Worm (Caenorhabditis elegans): Measurements from ENCODE around the gene dsl-4.
A peak's percentile ranks its signal among the peaks of the same experiment; 100 is the strongest.

Gene dsl-4

DNA sequence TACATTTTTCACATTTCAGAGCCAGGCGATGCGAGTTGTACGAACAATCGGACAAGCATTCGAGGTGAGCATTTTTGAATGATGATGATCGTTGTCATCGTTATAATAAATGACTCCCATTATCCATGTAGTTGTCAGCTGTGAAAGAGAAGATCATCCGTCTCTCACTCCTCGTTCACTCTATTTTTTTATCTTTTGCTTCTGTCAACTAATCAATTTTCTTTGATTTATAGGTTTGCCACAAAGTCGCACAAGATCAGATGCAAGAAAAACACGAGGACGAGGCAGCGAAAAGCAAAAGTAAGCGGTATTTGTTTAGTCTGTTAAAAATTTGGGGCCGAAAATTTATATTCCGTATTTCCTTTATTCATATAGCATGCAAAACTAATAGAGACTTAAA, 33.7 kb upstream of the dsl-4 start:
- no peak for TF ChIP-seq unc-62 (GFP tag; optimal IDR thresholded peaks at IDR 0.05)
- no peak for TF ChIP-seq elt-1 (tag; optimal IDR thresholded peaks at IDR 0.05)
- TF ChIP-seq lin-39 (tag; optimal IDR thresholded peaks at IDR 0.05): peak; percentile 16
- TF ChIP-seq egl-5 (tag; optimal IDR thresholded peaks at IDR 0.05): peak; percentile 54
- no peak for TF ChIP-seq daf-12 (tag; optimal IDR thresholded peaks at IDR 0.05)
- TF ChIP-seq nhr-23 (tag; optimal IDR thresholded peaks at IDR 0.05): no peak

DNA sequence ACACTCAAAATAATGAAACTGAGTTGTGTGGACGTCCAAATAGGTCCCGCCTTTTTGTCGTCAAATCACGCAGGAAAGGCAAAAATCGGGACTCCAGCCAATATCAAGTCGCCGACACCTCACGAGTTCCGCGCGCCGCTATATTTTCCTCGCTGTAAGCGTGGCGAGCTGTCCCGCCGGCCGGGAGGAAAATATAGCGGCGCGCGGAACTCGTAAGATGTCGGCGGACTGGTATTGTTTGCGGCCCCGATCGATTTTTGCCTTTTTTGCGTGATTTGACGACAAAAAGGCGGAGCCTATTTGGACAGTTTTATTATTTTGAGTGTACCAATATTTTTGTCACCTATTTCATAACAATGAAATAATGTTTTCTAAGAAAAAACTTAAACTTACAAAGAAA, 27.4 kb upstream of the dsl-4 start:
- TF ChIP-seq ZK546.5 (tag; optimal IDR thresholded peaks at IDR 0.05): no peak

DNA sequence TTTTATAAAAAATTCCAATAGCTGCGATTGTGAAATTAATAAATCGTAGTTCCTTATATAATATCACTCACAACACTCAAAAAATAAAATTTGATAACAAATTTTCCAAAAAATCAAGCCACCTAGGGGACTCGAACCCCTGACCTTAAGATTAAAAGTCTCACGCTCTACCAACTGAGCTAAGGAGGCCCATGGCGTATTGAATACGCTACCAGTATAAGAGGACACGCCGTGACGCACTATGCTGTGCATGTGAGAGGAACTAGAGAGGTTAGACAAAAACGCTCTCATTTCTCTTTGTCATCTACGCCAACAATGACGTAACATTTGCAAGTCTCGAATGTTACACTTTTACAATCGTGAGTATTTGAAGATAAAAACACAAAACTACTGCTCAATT, 26.4 kb upstream of the dsl-4 start:
- peak; percentile 51 for TF ChIP-seq egl-27 (tag; optimal IDR thresholded peaks at IDR 0.05)
- peak; percentile 77 for TF ChIP-seq unc-62 (GFP tag; optimal IDR thresholded peaks at IDR 0.05)
- TF ChIP-seq nhr-25 (tag; optimal IDR thresholded peaks at IDR 0.05): peak; percentile 87
- TF ChIP-seq aly-2 (tag; optimal IDR thresholded peaks at IDR 0.05): no peak
- TF ChIP-seq elt-1 (tag; optimal IDR thresholded peaks at IDR 0.05): peak; percentile 33
- peak; percentile 61 for TF ChIP-seq R02D3.7 (tag; optimal IDR thresholded peaks at IDR 0.05)
- TF ChIP-seq ztf-4 (tag; optimal IDR thresholded peaks at IDR 0.05): peak; percentile 78
- no peak for TF ChIP-seq ama-1 (optimal IDR thresholded peaks at IDR 0.05)
- TF ChIP-seq fkh-10 (GFP tag; optimal IDR thresholded peaks at IDR 0.05): no peak
- TF ChIP-seq mdl-1 (tag; optimal IDR thresholded peaks at IDR 0.05): peak; percentile 44
- TF ChIP-seq ceh-9 (tag; optimal IDR thresholded peaks at IDR 0.05): no peak
- no peak for TF ChIP-seq nhr-237 (tag; optimal IDR thresholded peaks at IDR 0.05)
- peak; percentile 81 for TF ChIP-seq nhr-43 (tag; optimal IDR thresholded peaks at IDR 0.05; ENCODE audit: poor library complexity, severe bottlenecking)
- TF ChIP-seq lin-15B (tag; optimal IDR thresholded peaks at IDR 0.05): peak; percentile 33
- no peak for TF ChIP-seq ztf-11 (tag; optimal IDR thresholded peaks at IDR 0.05)
- no peak for TF ChIP-seq ZK546.5 (tag; optimal IDR thresholded peaks at IDR 0.05)
- TF ChIP-seq nhr-12 (tag; optimal IDR thresholded peaks at IDR 0.05): no peak
- peak; percentile 57 for TF ChIP-seq snpc-4 (tag; optimal IDR thresholded peaks at IDR 0.05)
- TF ChIP-seq nhr-76 (tag; optimal IDR thresholded peaks at IDR 0.05): peak; percentile 71
- peak; percentile 79 for TF ChIP-seq nhr-77 (tag; optimal IDR thresholded peaks at IDR 0.05)
- TF ChIP-seq nhr-11 (tag; optimal IDR thresholded peaks at IDR 0.05): peak; percentile 72
- no peak for TF ChIP-seq nhr-67 (tag; optimal IDR thresholded peaks at IDR 0.05)
- no peak for TF ChIP-seq mml-1 (tag; optimal IDR thresholded peaks at IDR 0.05)
- peak; percentile 29 for TF ChIP-seq sea-2 (GFP tag; optimal IDR thresholded peaks at IDR 0.05)
- peak; percentile 72 for TF ChIP-seq elt-2 (tag; optimal IDR thresholded peaks at IDR 0.05)
- TF ChIP-seq zag-1 (tag; optimal IDR thresholded peaks at IDR 0.05): no peak
- TF ChIP-seq hmg-11 (tag; optimal IDR thresholded peaks at IDR 0.05): peak; percentile 94
- TF ChIP-seq eor-1 (tag; optimal IDR thresholded peaks at IDR 0.05): peak in 1 of 2 experiments; percentile 48
- peak; percentile 95 for TF ChIP-seq egl-5 (tag; optimal IDR thresholded peaks at IDR 0.05)
- no peak for TF ChIP-seq daf-12 (tag; optimal IDR thresholded peaks at IDR 0.05)
- no peak for TF ChIP-seq unc-39 (tag; optimal IDR thresholded peaks at IDR 0.05)
- TF ChIP-seq nfya-1 (tag; optimal IDR thresholded peaks at IDR 0.05; ENCODE audit: insufficient read depth): peak; percentile 77
- peak; percentile 44 for TF ChIP-seq ceh-16 (tag; optimal IDR thresholded peaks at IDR 0.05)
- TF ChIP-seq nhr-28 (tag; optimal IDR thresholded peaks at IDR 0.05): no peak
- TF ChIP-seq pqm-1 (tag; optimal IDR thresholded peaks at IDR 0.05): peak; percentile 53
- peak; percentile 87 for TF ChIP-seq tbx-2 (tag; optimal IDR thresholded peaks at IDR 0.05)
- peak; percentile 88 for TF ChIP-seq ceh-82 (tag; optimal IDR thresholded peaks at IDR 0.05)
- TF ChIP-seq lsy-12 (tag; optimal IDR thresholded peaks at IDR 0.05): peak; percentile 89
- peak; percentile 84 for TF ChIP-seq skn-1 (tag; optimal IDR thresholded peaks at IDR 0.05)
- TF ChIP-seq lin-39 (tag; optimal IDR thresholded peaks at IDR 0.05): peak; percentile 35
- peak; percentile 88 for TF ChIP-seq pha-4 (tag; optimal IDR thresholded peaks at IDR 0.05)
- peak in 1 of 3 experiments; percentile 60 for TF ChIP-seq elt-3 (tag; optimal IDR thresholded peaks at IDR 0.05)
- TF ChIP-seq fkh-2 (tag; optimal IDR thresholded peaks at IDR 0.05): peak; percentile 80
- TF ChIP-seq nhr-23 (tag; optimal IDR thresholded peaks at IDR 0.05): peak; percentile 75
- TF ChIP-seq jun-1 (tag; optimal IDR thresholded peaks at IDR 0.05): peak; percentile 62
- no peak for TF ChIP-seq fos-1 (tag; optimal IDR thresholded peaks at IDR 0.05)
- TF ChIP-seq ceh-28 (tag; optimal IDR thresholded peaks at IDR 0.05): peak; percentile 77

All from whole organism, L3 larva.